Worm (Caenorhabditis elegans): ENCODE measurements around the gene F40F8.3.

ce11 chrII:11103052-11103451 is 26.0 kb upstream of the F40F8.3 start:
- TF ChIP-seq pha-4 (tag; optimal IDR thresholded peaks at IDR 0.05) (no peak), ahr-1 (tag; optimal IDR thresholded peaks at IDR 0.05) (no peak), ceh-9 (tag; optimal IDR thresholded peaks at IDR 0.05) (no peak), Y22D7AL.16 (tag; optimal IDR thresholded peaks at IDR 0.05) (no peak), dve-1 (tag; optimal IDR thresholded peaks at IDR 0.05) (no peak), ceh-34 (tag; optimal IDR thresholded peaks at IDR 0.05) (no peak), tbx-2 (tag; optimal IDR thresholded peaks at IDR 0.05) (no peak), pqm-1 (tag; optimal IDR thresholded peaks at IDR 0.05) (no peak), hlh-8 (tag; optimal IDR thresholded peaks at IDR 0.05) (no peak)
